Worm (Caenorhabditis elegans): ENCODE measurements around the gene M03F8.1.

M03F8.1 gene

DNA sequence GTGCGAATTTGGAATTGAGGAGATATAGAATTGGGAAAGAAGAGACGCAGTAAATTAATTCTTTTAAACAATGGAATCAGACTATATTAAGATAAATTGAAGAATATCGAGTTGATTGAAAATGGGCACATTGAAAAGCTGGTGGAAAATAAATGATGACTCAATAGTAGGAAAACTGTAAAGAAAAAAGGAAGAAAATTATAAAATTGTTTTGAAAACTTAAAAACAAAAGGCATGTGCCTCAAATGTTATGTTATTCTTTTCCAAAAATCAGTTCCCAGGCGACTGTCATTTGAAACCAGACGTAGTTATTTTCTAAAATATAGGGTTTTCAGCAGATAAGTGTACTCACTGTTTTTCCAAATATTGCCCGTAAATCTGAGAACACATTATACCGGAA, 31.3 kb upstream of the M03F8.1 start, which contains the start of gene C04E6.12:
TSS of gene C04E6.12 (minus strand) at position 101 of the 400 bp plus-strand sequence.
- TF ChIP-seq nhr-12 (tag; optimal IDR thresholded peaks at IDR 0.05) (no peak), ceh-82 (tag; optimal IDR thresholded peaks at IDR 0.05) (no peak), jun-1 (tag; optimal IDR thresholded peaks at IDR 0.05) (no peak), lsy-12 (tag; optimal IDR thresholded peaks at IDR 0.05) (no peak), nhr-77 (tag; optimal IDR thresholded peaks at IDR 0.05) (no peak), ZK546.5 (tag; optimal IDR thresholded peaks at IDR 0.05) (no peak), nhr-67 (tag; optimal IDR thresholded peaks at IDR 0.05) (no peak), ceh-9 (tag; optimal IDR thresholded peaks at IDR 0.05) (no peak), nhr-25 (tag; optimal IDR thresholded peaks at IDR 0.05) (no peak), nhr-23 (tag; optimal IDR thresholded peaks at IDR 0.05) (no peak), snpc-4 (tag; optimal IDR thresholded peaks at IDR 0.05) (no peak), egl-27 (tag; optimal IDR thresholded peaks at IDR 0.05) (no peak), pqm-1 (tag; optimal IDR thresholded peaks at IDR 0.05) (no peak)

DNA sequence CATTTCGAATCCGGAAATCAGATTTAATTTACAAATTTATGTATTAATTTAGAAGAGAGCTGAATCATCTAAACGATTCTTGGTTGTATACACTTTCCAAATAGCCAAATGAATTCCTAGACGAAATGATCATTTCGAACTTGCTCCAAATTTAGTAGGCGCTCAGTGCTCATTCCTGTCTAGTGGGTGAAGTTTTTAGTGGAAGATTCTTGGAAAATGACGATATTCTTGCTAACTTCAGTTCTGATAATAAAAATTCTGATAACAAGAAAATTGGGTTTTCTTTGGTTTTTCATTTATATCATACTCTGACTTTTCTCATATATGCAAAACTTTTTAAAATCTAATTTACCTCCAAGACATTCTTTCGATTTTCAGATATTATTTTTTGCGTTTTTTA, 29.5 kb upstream of the M03F8.1 start:
- TF ChIP-seq nhr-237 (tag; optimal IDR thresholded peaks at IDR 0.05) = no peak
- TF ChIP-seq nhr-11 (tag; optimal IDR thresholded peaks at IDR 0.05) = peak; percentile 6

DNA sequence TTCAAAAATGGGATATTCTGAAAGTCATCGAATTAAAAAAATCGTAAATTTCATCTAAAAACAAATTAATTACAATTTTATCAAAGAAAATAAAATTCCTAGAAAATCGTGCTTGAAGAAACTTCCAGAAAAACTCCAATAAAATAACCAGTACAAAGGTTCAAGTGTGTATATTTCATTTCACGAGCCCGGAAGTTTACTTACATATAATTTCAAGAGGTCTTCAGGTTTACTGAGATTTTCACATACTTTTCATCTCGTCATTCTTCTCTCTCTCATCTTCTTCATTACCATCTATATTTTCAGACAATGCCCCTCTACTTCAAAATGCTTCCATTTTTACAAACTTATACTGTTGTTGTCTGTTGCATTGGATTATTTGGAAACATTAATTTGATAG, 29.0 kb upstream of the M03F8.1 start, which contains the start of gene srsx-18:
TSS of gene srsx-18 (plus strand) at position 301 of the 400 bp plus-strand sequence.
- TF ChIP-seq ama-1 (optimal IDR thresholded peaks at IDR 0.05) (no peak), ceh-28 (tag; optimal IDR thresholded peaks at IDR 0.05) (no peak), ceh-9 (tag; optimal IDR thresholded peaks at IDR 0.05) (no peak), elt-2 (tag; optimal IDR thresholded peaks at IDR 0.05) (no peak), unc-62 (GFP tag; optimal IDR thresholded peaks at IDR 0.05) (no peak), egl-27 (tag; optimal IDR thresholded peaks at IDR 0.05) (no peak), unc-39 (tag; optimal IDR thresholded peaks at IDR 0.05) (no peak), nhr-11 (tag; optimal IDR thresholded peaks at IDR 0.05) (no peak), fkh-2 (tag; optimal IDR thresholded peaks at IDR 0.05) (no peak), nhr-67 (tag; optimal IDR thresholded peaks at IDR 0.05) (no peak), nhr-28 (tag; optimal IDR thresholded peaks at IDR 0.05) (no peak), snpc-4 (tag; optimal IDR thresholded peaks at IDR 0.05) (no peak), tbx-2 (tag; optimal IDR thresholded peaks at IDR 0.05) (no peak), nfya-1 (tag; optimal IDR thresholded peaks at IDR 0.05; ENCODE audit: insufficient read depth) (no peak), daf-12 (tag; optimal IDR thresholded peaks at IDR 0.05) (no peak), mml-1 (tag; optimal IDR thresholded peaks at IDR 0.05) (no peak), nhr-12 (tag; optimal IDR thresholded peaks at IDR 0.05) (no peak), zag-1 (tag; optimal IDR thresholded peaks at IDR 0.05) (no peak), fkh-10 (GFP tag; optimal IDR thresholded peaks at IDR 0.05) (no peak)

DNA sequence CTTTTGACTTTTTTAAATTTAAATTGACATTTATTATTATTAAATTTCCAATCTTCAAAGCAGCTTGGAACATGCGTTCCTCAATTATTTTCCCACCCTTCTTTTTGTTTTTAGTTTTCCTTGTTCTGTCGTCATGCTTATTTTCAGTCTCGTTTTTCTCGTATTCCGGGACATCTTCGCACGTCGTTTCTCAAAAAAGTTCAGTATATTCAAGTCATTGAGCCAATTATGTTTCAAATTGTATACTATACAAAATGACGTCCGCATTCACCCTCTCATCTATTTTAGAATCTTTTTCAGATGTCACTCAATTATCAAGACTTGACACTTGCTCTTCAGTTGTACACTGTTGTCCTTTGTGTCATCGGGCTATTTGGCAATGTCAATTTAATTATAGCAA, 23.9 kb upstream of the M03F8.1 start, which contains the start of gene srsx-17:
TSS of gene srsx-17 (plus strand) at position 301 of the 400 bp plus-strand sequence.
- TF ChIP-seq ZK546.5 (tag; optimal IDR thresholded peaks at IDR 0.05) (no peak), nfya-1 (tag; optimal IDR thresholded peaks at IDR 0.05; ENCODE audit: insufficient read depth) (no peak)

DNA sequence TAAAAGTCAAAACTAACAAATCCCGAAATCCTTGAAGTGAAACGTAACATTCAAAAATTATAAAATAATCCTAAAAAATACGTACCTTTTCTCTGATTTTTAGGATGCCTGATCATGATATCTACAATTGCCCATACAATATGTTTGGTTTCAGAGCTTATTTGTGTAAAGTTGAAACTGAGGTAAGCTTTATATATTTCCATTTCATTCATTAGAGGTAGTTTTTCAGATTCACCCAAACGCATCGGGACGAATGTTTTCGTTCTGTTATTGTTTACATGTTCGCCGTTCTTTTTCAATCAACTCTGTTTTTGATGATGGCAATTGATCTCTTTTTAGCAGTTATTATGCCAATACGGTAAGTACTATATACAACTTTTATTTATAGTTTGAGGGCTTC, 23.2 kb upstream of the M03F8.1 start:
- TF ChIP-seq egl-5 (tag; optimal IDR thresholded peaks at IDR 0.05) = no peak
- TF ChIP-seq daf-12 (tag; optimal IDR thresholded peaks at IDR 0.05) = no peak
- no peak for TF ChIP-seq ceh-28 (tag; optimal IDR thresholded peaks at IDR 0.05)
- TF ChIP-seq eor-1 (tag; optimal IDR thresholded peaks at IDR 0.05) = no peak
- no peak for TF ChIP-seq nhr-76 (tag; optimal IDR thresholded peaks at IDR 0.05)
- TF ChIP-seq ceh-16 (tag; optimal IDR thresholded peaks at IDR 0.05) = no peak
- TF ChIP-seq lin-15B (tag; optimal IDR thresholded peaks at IDR 0.05) = no peak
- no peak for TF ChIP-seq ama-1 (optimal IDR thresholded peaks at IDR 0.05)
- TF ChIP-seq snpc-4 (tag; optimal IDR thresholded peaks at IDR 0.05) = no peak
- no peak for TF ChIP-seq zag-1 (tag; optimal IDR thresholded peaks at IDR 0.05)
- no peak for TF ChIP-seq hmg-11 (tag; optimal IDR thresholded peaks at IDR 0.05)
- TF ChIP-seq skn-1 (tag; optimal IDR thresholded peaks at IDR 0.05) = no peak
- no peak for TF ChIP-seq sea-2 (GFP tag; optimal IDR thresholded peaks at IDR 0.05)
- no peak for TF ChIP-seq elt-1 (tag; optimal IDR thresholded peaks at IDR 0.05)

All from whole organism, L3 larva.